Fruit fly (Drosophila melanogaster): ENCODE measurements around the gene Tango6.

Tango6 gene

DNA sequence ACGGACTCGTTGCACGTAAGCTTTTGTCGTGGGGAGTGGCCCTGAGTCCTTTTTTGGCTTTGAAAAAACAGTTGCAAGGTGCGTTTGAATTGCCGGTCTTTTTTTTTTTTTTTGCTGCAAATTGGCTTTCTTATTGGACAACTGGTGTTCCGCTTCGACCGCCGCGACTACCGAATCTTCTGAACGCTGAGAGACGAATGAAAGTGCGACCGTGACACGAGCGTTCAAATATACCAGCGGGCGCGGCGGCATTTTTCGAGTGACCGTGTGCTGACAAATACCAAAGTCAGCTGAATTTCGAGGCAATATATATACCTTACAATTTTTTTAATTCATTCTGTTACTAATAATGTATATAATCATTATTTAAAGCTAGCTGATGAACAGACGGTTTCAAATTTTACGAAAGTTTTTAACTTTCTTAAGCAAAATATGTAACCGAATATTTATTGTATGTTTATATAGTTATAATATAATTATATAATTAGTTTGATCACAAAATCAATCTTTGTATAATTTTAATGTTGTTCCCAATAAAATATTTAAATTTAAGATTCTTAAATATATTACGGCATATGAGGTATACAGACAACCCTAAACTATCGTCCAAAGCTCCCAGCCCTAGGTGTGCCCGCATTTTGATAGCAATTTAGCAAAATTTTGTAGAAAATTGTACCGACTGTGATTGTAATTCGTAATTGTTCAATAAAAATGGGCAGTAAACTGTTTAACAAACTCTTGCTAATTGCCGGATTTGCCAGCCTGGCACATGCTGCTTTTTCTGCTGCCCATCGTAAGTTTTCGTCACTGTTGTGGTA is 18.5 kb downstream of the Tango6 start, which contains the start of the genes Swip-1 and EMC5 (continued):
- TF ChIP-seq CG15601 (tag; optimal IDR thresholded peaks at IDR 0.05) = peak; percentile 66
- TF ChIP-seq CG5180 (GFP tag; optimal IDR thresholded peaks at IDR 0.05) = no peak
- no peak for TF ChIP-seq pum (GFP tag; optimal IDR thresholded peaks at IDR 0.05)
- TF ChIP-seq seq (GFP tag; IDR thresholded peaks at IDR 0.05) = no peak
- TF ChIP-seq Rx (GFP tag; IDR thresholded peaks at IDR 0.05) = 0 out of 2 replicates have a peak, but pooled peaks have one; percentile 15
- peak; percentile 58; the same call in 1 of the 2 replicates for TF ChIP-seq unc-4 (GFP tag; IDR thresholded peaks at IDR 0.05; ENCODE audit: partially characterized antibody)
- TF ChIP-seq cas (GFP tag; IDR thresholded peaks at IDR 0.05) = 0 out of 2 replicates have a peak, but pooled peaks have one; percentile 5
- TF ChIP-seq CG12391 (tag; optimal IDR thresholded peaks at IDR 0.05) = peak; percentile 87
- TF ChIP-seq onecut (GFP tag; IDR thresholded peaks at IDR 0.05) = no peak
- TF ChIP-seq CG9817 (tag; optimal IDR thresholded peaks at IDR 0.05) = peak; percentile 60
- no peak for TF ChIP-seq CG14965 (GFP tag; optimal IDR thresholded peaks at IDR 0.05; ENCODE audit: borderline replicate concordance)
- TF ChIP-seq slbo (GFP tag; IDR thresholded peaks at IDR 0.05) = peak; percentile 85
- TF ChIP-seq dmrt99B (tag; optimal IDR thresholded peaks at IDR 0.05) = peak; percentile 52
- peak; percentile 65 for TF ChIP-seq CG30020 (tag; optimal IDR thresholded peaks at IDR 0.05)
- TF ChIP-seq ac (GFP tag; optimal IDR thresholded peaks at IDR 0.05) = no peak
- TF ChIP-seq repo (GFP tag; optimal IDR thresholded peaks at IDR 0.05) = no peak
- peak; percentile 84 for TF ChIP-seq gem (tag; optimal IDR thresholded peaks at IDR 0.05)
- peak; percentile 58 for TF ChIP-seq CG10431 (GFP tag; optimal IDR thresholded peaks at IDR 0.05)
- TF ChIP-seq CG17186 (GFP tag; optimal IDR thresholded peaks at IDR 0.05) = peak; percentile 28
- 0 out of 2 replicates have a peak, but pooled peaks have one; percentile 5 for TF ChIP-seq Taf1 (GFP tag; IDR thresholded peaks at IDR 0.05)
- TF ChIP-seq CG1233 (GFP tag; optimal IDR thresholded peaks at IDR 0.05) = peak; percentile 58
- TF ChIP-seq ftz-f1 (GFP tag; optimal IDR thresholded peaks at IDR 0.05) = no peak
- no peak for TF ChIP-seq Dip2 (GFP tag; IDR thresholded peaks at IDR 0.05)
- peak; percentile 8 for TF ChIP-seq CG1529 (GFP tag; optimal IDR thresholded peaks at IDR 0.05)
- no peak for TF ChIP-seq CG8478 (optimal IDR thresholded peaks at IDR 0.05)
- peak; percentile 27 for TF ChIP-seq CG12299 (tag; optimal IDR thresholded peaks at IDR 0.05)
- peak; percentile 9 for TF ChIP-seq CG31388 (GFP tag; optimal IDR thresholded peaks at IDR 0.05)
- TF ChIP-seq scrt (GFP tag; optimal IDR thresholded peaks at IDR 0.05) = peak; percentile 33
- TF ChIP-seq CG12104 (GFP tag; optimal IDR thresholded peaks at IDR 0.05) = peak; percentile 71
- TF ChIP-seq Doc2 (GFP tag; IDR thresholded peaks at IDR 0.05) = no peak
- TF ChIP-seq NK7.1 (GFP tag; optimal IDR thresholded peaks at IDR 0.05) = no peak
- TF ChIP-seq CG2712 (tag; optimal IDR thresholded peaks at IDR 0.05) = peak; percentile 80
- TF ChIP-seq grn (GFP tag; optimal IDR thresholded peaks at IDR 0.05) = no peak
- TF ChIP-seq D19B (GFP tag; optimal IDR thresholded peaks at IDR 0.05) = no peak
- TF ChIP-seq Ets65A (GFP tag) = peak; percentile 87
- TF ChIP-seq CG9437 (GFP tag; optimal IDR thresholded peaks at IDR 0.05) = peak; percentile 58
- peak; percentile 78 for TF ChIP-seq Nf-YC (tag; optimal IDR thresholded peaks at IDR 0.05)
- TF ChIP-seq Aef1 (GFP tag; IDR thresholded peaks at IDR 0.05) = peak; percentile 58; the same call in 2 of the 3 replicates
- no peak for TF ChIP-seq tx (GFP tag; optimal IDR thresholded peaks at IDR 0.05)
- TF ChIP-seq CG13624 (GFP tag; optimal IDR thresholded peaks at IDR 0.05) = peak; percentile 11
- TF ChIP-seq chm (GFP tag; IDR thresholded peaks at IDR 0.05) = peak; percentile 87
- TF ChIP-seq HmgZ (tag; optimal IDR thresholded peaks at IDR 0.05) = peak; percentile 28
- peak; percentile 41 for TF ChIP-seq CG17359 (tag; optimal IDR thresholded peaks at IDR 0.05)
- no peak for TF ChIP-seq CG7786 (GFP tag; optimal IDR thresholded peaks at IDR 0.05)
- peak; percentile 60 for TF ChIP-seq CG15696 (tag; optimal IDR thresholded peaks at IDR 0.05)
- TF ChIP-seq CG10565 (GFP tag; optimal IDR thresholded peaks at IDR 0.05) = no peak
- no peak for TF ChIP-seq CG2889 (GFP tag; IDR thresholded peaks at IDR 0.05)
- no peak for TF ChIP-seq CG14050 (GFP tag; IDR thresholded peaks at IDR 0.05)
- peak; percentile 60 for TF ChIP-seq Meics (GFP tag; optimal IDR thresholded peaks at IDR 0.05)
- TF ChIP-seq CG11723 (GFP tag; optimal IDR thresholded peaks at IDR 0.05) = peak; percentile 28
